Fruit fly (Drosophila melanogaster): Measurements from ENCODE around the gene Sod1.
A peak's percentile ranks its signal among the peaks of the same experiment; 100 is the strongest.

Sod1 gene

DNA sequence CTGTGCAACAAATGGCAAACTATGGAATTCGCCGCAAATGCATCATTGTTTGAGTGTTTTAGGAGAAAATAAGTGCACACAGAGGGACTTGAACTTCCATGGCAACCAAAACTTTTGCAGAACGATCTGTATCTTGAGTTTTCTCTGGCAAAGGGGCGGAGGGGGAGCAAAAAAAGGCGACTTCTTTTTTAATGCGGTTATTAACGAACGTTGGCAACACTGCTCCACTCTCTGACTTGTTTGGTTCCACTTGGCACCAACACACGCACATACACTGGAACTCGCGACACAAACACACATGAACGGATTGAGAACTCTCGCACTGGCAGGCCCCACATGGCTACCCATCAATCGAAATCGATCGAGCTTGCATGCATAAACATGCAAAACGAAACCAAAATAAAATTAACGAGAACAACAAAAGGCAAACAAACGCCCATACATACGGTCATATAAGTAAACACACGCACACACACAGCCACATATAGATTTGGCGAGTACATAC is 5.9 kb upstream of the Sod1 start (continued):
- TF ChIP-seq ranshi (GFP tag; IDR thresholded peaks at IDR 0.05), result no peak
- no peak for TF ChIP-seq Hsf (GFP tag; optimal IDR thresholded peaks at IDR 0.05)
- peak; percentile 16; the same call in 1 of the 2 replicates for TF ChIP-seq CG32767 (GFP tag; IDR thresholded peaks at IDR 0.05)
- peak in 1 of 2 experiments; percentile 3 for TF ChIP-seq dpn (GFP tag; optimal IDR thresholded peaks at IDR 0.05)
- no peak for TF ChIP-seq CG8281 (tag; optimal IDR thresholded peaks at IDR 0.05)
- no peak for TF ChIP-seq CrebB (tag; optimal IDR thresholded peaks at IDR 0.05)
- no peak for TF ChIP-seq CG8290 (GFP tag; optimal IDR thresholded peaks at IDR 0.05)
- TF ChIP-seq CG8290 (tag; optimal IDR thresholded peaks at IDR 0.05), result peak in 1 of 2 experiments; percentile 59
- no peak for TF ChIP-seq Sox102F (GFP tag; optimal IDR thresholded peaks at IDR 0.05)
- TF ChIP-seq tx (GFP tag; optimal IDR thresholded peaks at IDR 0.05), result no peak
- no peak for TF ChIP-seq CG12071 (GFP tag; optimal IDR thresholded peaks at IDR 0.05)
- peak; percentile 54 for TF ChIP-seq onecut (GFP tag; IDR thresholded peaks at IDR 0.05)
- TF ChIP-seq tup (GFP tag; optimal IDR thresholded peaks at IDR 0.05), result no peak
- no peak for TF ChIP-seq yki (optimal IDR thresholded peaks at IDR 0.05)
- TF ChIP-seq stc (GFP tag; IDR thresholded peaks at IDR 0.05), result no peak
- no peak for TF ChIP-seq lola (GFP tag; optimal IDR thresholded peaks at IDR 0.05)

DNA sequence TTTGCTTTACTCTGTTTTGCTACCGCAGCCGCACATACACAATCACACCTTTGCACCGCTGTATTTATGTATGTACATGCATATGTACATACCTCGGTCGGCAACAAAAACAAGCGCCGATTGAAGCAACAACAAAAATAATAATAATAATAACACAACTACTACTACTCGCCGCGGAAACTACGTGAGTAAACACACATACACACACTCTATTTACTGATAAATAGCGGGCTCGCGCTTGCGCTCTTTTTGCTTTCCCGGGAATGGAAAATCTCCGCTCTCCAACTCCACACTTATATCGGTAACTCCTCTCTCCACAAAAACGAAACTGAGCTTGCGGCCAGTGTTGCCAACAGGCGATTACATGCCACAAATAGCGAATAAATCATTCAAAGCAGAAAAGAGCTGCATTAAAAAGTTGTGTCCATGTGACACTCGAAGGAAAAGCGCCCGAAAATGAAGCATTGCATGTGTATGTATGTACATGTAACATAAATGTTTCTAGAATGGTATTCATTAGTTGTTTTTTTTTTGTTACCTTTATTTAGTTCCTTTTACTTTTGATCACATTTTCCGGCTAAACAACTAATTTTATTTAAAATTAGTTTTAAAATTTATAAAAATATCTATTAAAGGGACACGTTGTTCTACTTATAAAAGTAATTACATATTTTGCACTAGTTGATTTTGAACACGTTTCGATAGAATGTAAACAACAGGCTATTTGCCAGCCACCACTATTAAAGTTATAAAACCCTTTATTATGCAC is 5.3 kb upstream of the Sod1 start:
- TF ChIP-seq CG42726 (GFP tag; IDR thresholded peaks at IDR 0.05; ENCODE audit: partially characterized antibody), result no peak
- peak; percentile 94 for TF ChIP-seq HmgZ (tag; optimal IDR thresholded peaks at IDR 0.05)
- TF ChIP-seq sug (tag; optimal IDR thresholded peaks at IDR 0.05), result peak; percentile 85
- peak; percentile 61 for TF ChIP-seq fd3F (GFP tag; optimal IDR thresholded peaks at IDR 0.05)
- TF ChIP-seq CG17802 (tag; optimal IDR thresholded peaks at IDR 0.05), result no peak
- peak; percentile 50; the same call in 1 of the 2 replicates for TF ChIP-seq E2f2 (GFP tag; IDR thresholded peaks at IDR 0.05)
- peak; percentile 57 for TF ChIP-seq gsb-n (tag; optimal IDR thresholded peaks at IDR 0.05)
- TF ChIP-seq Six4 (GFP tag; optimal IDR thresholded peaks at IDR 0.05), result no peak
- TF ChIP-seq bowl (GFP tag; IDR thresholded peaks at IDR 0.05), result no peak
- no peak for TF ChIP-seq CG30020 (tag; optimal IDR thresholded peaks at IDR 0.05)
- peak in 1 of 2 experiments; percentile 32 for TF ChIP-seq crp (GFP tag; optimal IDR thresholded peaks at IDR 0.05)
- TF ChIP-seq CG11695 (GFP tag; IDR thresholded peaks at IDR 0.05), result peak; percentile 57; the same call in 1 of the 3 replicates
- TF ChIP-seq CG13775 (GFP tag; optimal IDR thresholded peaks at IDR 0.05), result no peak
- TF ChIP-seq vfl (GFP tag; optimal IDR thresholded peaks at IDR 0.05), result peak; percentile 24
- TF ChIP-seq CG13296 (GFP tag; optimal IDR thresholded peaks at IDR 0.05), result peak; percentile 83
- TF ChIP-seq trh (GFP tag; optimal IDR thresholded peaks at IDR 0.05), result peak; percentile 19
- TF ChIP-seq CG10565 (GFP tag; optimal IDR thresholded peaks at IDR 0.05), result no peak
- peak; percentile 63 for TF ChIP-seq gem (tag; optimal IDR thresholded peaks at IDR 0.05)
- TF ChIP-seq CG11456 (GFP tag; IDR thresholded peaks at IDR 0.05), result peak; percentile 81; the same call in 2 of the 3 replicates
- no peak; the same call in 1 of the 2 replicates for TF ChIP-seq lmd (GFP tag; IDR thresholded peaks at IDR 0.05)
- TF ChIP-seq Dbx (GFP tag; IDR thresholded peaks at IDR 0.05), result peak; percentile 84; the same call in 2 of the 3 replicates
- TF ChIP-seq CG10654 (GFP tag; optimal IDR thresholded peaks at IDR 0.05), result peak; percentile 8
- TF ChIP-seq pita (GFP tag; optimal IDR thresholded peaks at IDR 0.05), result no peak
- TF ChIP-seq CG5245 (GFP tag; optimal IDR thresholded peaks at IDR 0.05), result peak; percentile 45
- peak; percentile 25 for TF ChIP-seq CG10267 (tag; optimal IDR thresholded peaks at IDR 0.05)
- TF ChIP-seq CG9876 (GFP tag; optimal IDR thresholded peaks at IDR 0.05), result peak; percentile 57
- TF ChIP-seq CG1603 (tag; optimal IDR thresholded peaks at IDR 0.05), result peak; percentile 64
- no peak for TF ChIP-seq tin (GFP tag; optimal IDR thresholded peaks at IDR 0.05)
- peak; percentile 69 for TF ChIP-seq NC2α (GFP tag; optimal IDR thresholded peaks at IDR 0.05)
- peak; percentile 31 for TF ChIP-seq tup (GFP tag; optimal IDR thresholded peaks at IDR 0.05)
- peak; percentile 83 for TF ChIP-seq Kr (GFP tag; optimal IDR thresholded peaks at IDR 0.05)
- no peak for TF ChIP-seq sc (optimal IDR thresholded peaks at IDR 0.05)
- peak; percentile 73 for TF ChIP-seq sc (GFP tag; optimal IDR thresholded peaks at IDR 0.05)
- peak; percentile 26; the same call in 1 of the 2 replicates for TF ChIP-seq bbx (GFP tag; IDR thresholded peaks at IDR 0.05; ENCODE audit: partially characterized antibody)

Measured in whole organism, embryonic.